Worm (Caenorhabditis elegans): ENCODE measurements around the gene F08F8.11.

DNA sequence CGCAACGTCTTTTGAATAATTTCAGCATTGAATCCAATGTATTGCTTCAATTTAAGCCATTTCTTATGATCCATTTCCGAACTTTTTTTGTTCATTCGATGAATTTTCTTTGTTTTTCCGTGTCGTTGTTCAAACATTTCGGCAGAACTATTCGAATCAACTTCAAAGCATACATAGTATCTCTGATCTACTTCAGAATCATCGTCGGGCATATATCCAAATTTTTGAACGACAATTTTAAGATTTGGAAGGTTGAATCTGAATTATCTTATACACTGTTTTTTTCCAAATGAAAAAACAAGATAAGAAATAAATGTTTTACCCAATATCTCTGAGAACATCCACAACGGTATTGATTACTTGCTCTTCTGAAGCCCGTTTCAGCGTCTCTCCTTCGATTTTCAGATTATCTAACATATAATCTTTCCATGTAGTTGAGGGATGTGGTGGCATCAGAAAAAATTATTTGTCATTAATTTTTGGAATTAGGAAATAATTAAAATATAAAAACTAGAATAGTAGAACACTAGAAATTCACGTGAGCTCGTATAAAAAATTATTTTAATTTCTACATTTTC lies 36.5 kb upstream of the F08F8.11 start, which contains the start of gene lab-2:
- TF ChIP-seq him-1 (tag; optimal IDR thresholded peaks at IDR 0.05) (no peak), dao-5 (tag; optimal IDR thresholded peaks at IDR 0.05) (no peak), W03F9.2 (tag; optimal IDR thresholded peaks at IDR 0.05) (no peak)

All from whole organism, L4/young adult.